Fruit fly (Drosophila melanogaster): ENCODE results near the gene Whamy.

DNA sequence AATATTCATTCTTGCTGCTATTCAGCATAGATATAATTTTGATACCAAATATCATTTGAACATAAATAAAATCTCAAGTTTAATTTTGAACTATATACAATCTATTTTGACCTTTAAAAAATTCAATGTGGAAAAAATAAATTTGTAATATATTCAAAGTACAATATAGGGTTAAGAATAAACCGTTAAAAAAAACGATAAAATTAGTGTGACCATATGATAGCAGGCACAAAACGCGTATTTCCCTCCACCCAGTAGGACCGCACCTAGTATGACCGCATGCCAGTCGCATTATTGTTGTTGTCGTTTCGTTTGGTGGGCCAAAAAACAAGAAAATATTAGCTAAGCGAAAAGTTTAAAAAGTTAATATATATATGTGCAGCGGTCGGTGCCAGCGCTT is 18.8 kb upstream of the Whamy start, which contains the start of gene CG8516:
- TF ChIP-seq Lpt (GFP tag; optimal IDR thresholded peaks at IDR 0.05) = no peak
- TF ChIP-seq Blimp-1 (GFP tag; optimal IDR thresholded peaks at IDR 0.05) = no peak
- no peak for TF ChIP-seq dac (GFP tag; optimal IDR thresholded peaks at IDR 0.05)
- TF ChIP-seq fd85E (GFP tag; optimal IDR thresholded peaks at IDR 0.05) = no peak
- TF ChIP-seq Gug (GFP tag; IDR thresholded peaks at IDR 0.05) = no peak
- peak; percentile 41 for TF ChIP-seq esn (GFP tag; optimal IDR thresholded peaks at IDR 0.05)
- TF ChIP-seq CG6854 (GFP tag; optimal IDR thresholded peaks at IDR 0.05) = no peak
